Worm (Caenorhabditis elegans): Measurements from ENCODE around the gene F29G6.1.

The F29G6.1 gene

DNA sequence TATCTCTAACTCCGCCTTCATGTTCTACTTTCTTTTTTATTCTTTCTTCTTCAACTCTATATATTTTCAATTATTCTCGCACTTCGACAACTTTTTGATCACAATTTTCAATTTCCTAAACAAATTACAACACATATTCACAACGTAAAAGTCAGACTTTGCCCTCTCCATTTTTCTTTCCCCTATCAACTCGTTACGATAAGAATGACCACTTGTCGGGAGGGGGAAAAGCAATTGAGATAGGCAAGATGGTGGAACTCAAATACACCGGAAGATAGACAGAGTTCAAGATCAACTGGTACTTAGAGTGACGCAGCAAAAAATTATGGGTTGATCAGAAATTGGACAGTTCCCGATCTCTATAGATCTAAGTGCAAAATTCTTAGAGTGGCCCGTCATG is 53.0 kb downstream of the F29G6.1 start:
- TF ChIP-seq pha-4 (tag; optimal IDR thresholded peaks at IDR 0.05) = peak; percentile 3
- no peak for TF ChIP-seq ceh-82 (tag; optimal IDR thresholded peaks at IDR 0.05)
- TF ChIP-seq ama-1 (optimal IDR thresholded peaks at IDR 0.05) = no peak
- peak; percentile 26 for TF ChIP-seq pqm-1 (tag; optimal IDR thresholded peaks at IDR 0.05)
- no peak for TF ChIP-seq nhr-11 (tag; optimal IDR thresholded peaks at IDR 0.05)
- no peak for TF ChIP-seq daf-12 (tag; optimal IDR thresholded peaks at IDR 0.05)
- no peak for TF ChIP-seq mml-1 (tag; optimal IDR thresholded peaks at IDR 0.05)
- peak; percentile 59 for TF ChIP-seq elt-2 (tag; optimal IDR thresholded peaks at IDR 0.05)
- no peak for TF ChIP-seq snpc-4 (tag; optimal IDR thresholded peaks at IDR 0.05)

DNA sequence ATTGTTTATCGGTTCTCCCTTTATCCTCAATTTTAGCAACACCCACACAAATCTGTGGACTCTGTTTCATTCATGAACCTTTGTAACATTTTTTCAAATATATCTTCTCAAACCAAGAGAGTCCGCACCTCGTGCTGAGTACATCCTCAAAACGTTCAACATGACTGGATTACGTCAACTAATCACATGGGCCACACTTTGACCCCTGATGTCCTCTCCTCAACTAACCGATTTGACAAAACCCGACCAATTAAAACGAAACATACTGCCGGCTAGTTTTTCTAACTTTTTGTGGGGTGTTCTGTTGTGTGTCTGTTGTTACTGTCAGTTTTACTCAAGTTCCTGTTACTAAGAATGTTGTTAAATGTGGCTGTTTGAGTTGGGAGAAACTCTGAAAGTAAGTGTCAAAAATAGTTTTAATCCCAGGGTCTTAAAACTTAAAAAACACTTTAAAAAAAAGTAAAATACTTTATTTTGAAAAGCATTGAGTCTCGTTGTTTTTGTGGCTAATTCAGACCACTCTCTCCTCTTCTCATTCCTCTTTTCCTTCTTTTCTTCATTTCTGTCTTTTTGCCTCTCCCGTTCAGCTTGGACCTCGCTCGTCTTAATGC is 53.6 kb downstream of the F29G6.1 start:
- TF ChIP-seq snpc-4 (tag; optimal IDR thresholded peaks at IDR 0.05) (no peak), nhr-76 (tag; optimal IDR thresholded peaks at IDR 0.05) (no peak), nhr-67 (tag; optimal IDR thresholded peaks at IDR 0.05) (no peak), egl-27 (tag; optimal IDR thresholded peaks at IDR 0.05) (no peak), lin-15B (tag; optimal IDR thresholded peaks at IDR 0.05) (no peak), mdl-1 (tag; optimal IDR thresholded peaks at IDR 0.05) (no peak), egl-5 (tag; optimal IDR thresholded peaks at IDR 0.05) (no peak), ama-1 (optimal IDR thresholded peaks at IDR 0.05) (no peak), daf-12 (tag; optimal IDR thresholded peaks at IDR 0.05) (no peak), eor-1 (tag; optimal IDR thresholded peaks at IDR 0.05) (no peak), nhr-25 (tag; optimal IDR thresholded peaks at IDR 0.05) (no peak), tbx-2 (tag; optimal IDR thresholded peaks at IDR 0.05) (no peak), nhr-43 (tag; optimal IDR thresholded peaks at IDR 0.05; ENCODE audit: poor library complexity, severe bottlenecking) (no peak), pha-4 (tag; optimal IDR thresholded peaks at IDR 0.05) (no peak), fkh-2 (tag; optimal IDR thresholded peaks at IDR 0.05) (no peak), mml-1 (tag; optimal IDR thresholded peaks at IDR 0.05) (no peak), unc-62 (GFP tag; optimal IDR thresholded peaks at IDR 0.05) (no peak), fos-1 (tag; optimal IDR thresholded peaks at IDR 0.05) (no peak), nfya-1 (tag; optimal IDR thresholded peaks at IDR 0.05; ENCODE audit: insufficient read depth) (no peak)

DNA sequence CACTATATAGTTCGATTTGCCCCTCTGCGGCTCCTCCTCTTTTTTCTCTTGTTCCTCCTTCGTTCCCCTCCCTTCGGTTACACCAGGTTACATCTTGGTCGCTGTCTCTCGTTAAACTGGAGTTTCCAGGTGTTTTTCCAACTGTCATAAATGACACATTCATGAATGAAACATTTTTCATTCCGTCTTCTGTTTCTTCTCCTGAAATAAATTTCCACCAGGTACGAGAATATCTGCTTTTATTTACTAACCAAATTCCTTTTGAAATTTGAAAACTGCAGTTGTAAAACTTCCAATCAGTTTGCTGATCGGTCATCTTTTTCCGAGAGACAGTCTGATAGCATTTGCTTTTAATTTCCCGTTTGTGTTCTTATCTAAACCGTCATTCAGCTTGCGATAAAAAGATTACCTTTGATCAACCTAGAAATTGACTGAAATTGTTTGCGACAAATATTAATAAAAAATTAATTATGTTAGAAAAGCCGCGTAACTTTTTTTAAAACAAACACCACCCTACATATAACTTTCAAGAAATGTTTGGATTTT is 54.2 kb downstream of the F29G6.1 start, which contains the start of gene C35C5.10:
TSS of gene C35C5.10 (plus strand) at position 51 of the 546 bp plus-strand sequence.
- no peak for TF ChIP-seq tbx-2 (tag; optimal IDR thresholded peaks at IDR 0.05)
- TF ChIP-seq lin-15B (tag; optimal IDR thresholded peaks at IDR 0.05) = no peak
- TF ChIP-seq jun-1 (tag; optimal IDR thresholded peaks at IDR 0.05) = no peak
- peak; percentile 72 for TF ChIP-seq elt-2 (tag; optimal IDR thresholded peaks at IDR 0.05)
- TF ChIP-seq nhr-12 (tag; optimal IDR thresholded peaks at IDR 0.05) = no peak
- TF ChIP-seq zag-1 (tag; optimal IDR thresholded peaks at IDR 0.05) = no peak
- peak; percentile 72 for TF ChIP-seq pqm-1 (tag; optimal IDR thresholded peaks at IDR 0.05)
- no peak for TF ChIP-seq skn-1 (tag; optimal IDR thresholded peaks at IDR 0.05)

DNA sequence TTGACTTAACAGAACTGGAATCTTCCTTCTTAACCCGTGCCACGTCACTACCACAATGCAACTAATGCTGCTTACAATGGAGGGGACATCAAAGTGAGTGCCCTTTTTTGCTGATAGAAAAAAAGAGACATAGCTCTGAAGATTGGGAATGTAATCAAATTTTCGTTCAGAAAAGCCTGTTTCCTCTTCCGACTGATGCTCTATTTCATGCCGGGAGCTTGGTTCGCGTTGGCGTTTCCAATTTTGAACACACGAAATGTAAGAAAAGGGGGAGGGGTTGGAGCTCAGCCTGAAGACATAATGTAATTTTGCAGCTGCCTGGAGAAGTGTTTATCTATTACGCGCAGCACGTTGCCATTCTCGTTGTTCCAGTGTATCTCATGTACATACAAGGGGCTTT is 56.1 kb downstream of the F29G6.1 start:
- TF ChIP-seq unc-39 (tag; optimal IDR thresholded peaks at IDR 0.05) = no peak
- TF ChIP-seq fkh-10 (GFP tag; optimal IDR thresholded peaks at IDR 0.05) = peak; percentile 70
